Worm (Caenorhabditis elegans) whole organism, young adult: ENCODE results near the gene puf-11.

Source experiments
- C06A6.2 ChIP-seq: fragments of 200-800 bp; sonication (Bioruptor generic); conservative IDR thresholded peaks from 2 replicates; pipeline ENCODE4 v1.3.6; 2022; ENCODE audit warnings: missing genetic modification characterization, missing compliant biosample characterization
- F10E7.11 ChIP-seq: sonication (generic microtip); optimal IDR thresholded peaks from 2 replicates; lab custom pipeline; 2017; ENCODE audit warnings: mild to moderate bottlenecking, missing genetic modification characterization, moderate library complexity, missing compliant biosample characterization
- F22D6.2 ChIP-seq: sonication (generic microtip); optimal IDR thresholded peaks from 2 replicates; lab custom pipeline; 2016; ENCODE audit warnings: mild to moderate bottlenecking, missing genetic modification characterization, missing compliant biosample characterization
- F33H1.4 ChIP-seq: fragments of 200-800 bp; sonication (Bioruptor generic); IDR thresholded peaks from 2 replicates; pipeline ENCODE4 v1.3.6; 2022; ENCODE audit warnings: missing genetic modification reagents, missing genetic modification characterization, missing compliant biosample characterization
- F52B5.7 ChIP-seq: sonication (generic microtip); optimal IDR thresholded peaks from 2 replicates; lab custom pipeline; 2016; ENCODE audit warnings: mild to moderate bottlenecking, missing genetic modification characterization, missing compliant biosample characterization
- F57A8.1 ChIP-seq: fragments of 200-800 bp; sonication (Bioruptor generic); optimal IDR thresholded peaks from 2 replicates; lab custom pipeline; 2018; ENCODE audit warnings: mild to moderate bottlenecking, missing genetic modification characterization, moderate library complexity, missing compliant biosample characterization
- F57C9.4 ChIP-seq: sonication (generic microtip); optimal IDR thresholded peaks from 2 replicates; lab custom pipeline; 2017; ENCODE audit warnings: mild to moderate bottlenecking, missing genetic modification characterization, missing compliant biosample characterization
- K11D2.4 ChIP-seq: fragments of 200-800 bp; sonication (Bioruptor generic); IDR thresholded peaks from 2 replicates; pipeline ENCODE4 v1.3.6; 2022; ENCODE audit warnings: missing genetic modification reagents, missing genetic modification characterization, missing compliant biosample characterization
- T26A5.8 ChIP-seq: sonication (generic microtip); optimal IDR thresholded peaks from 2 replicates; lab custom pipeline; 2016; ENCODE audit warnings: missing genetic modification characterization, missing compliant biosample characterization
- ama-1 ChIP-seq, 3 experiments: fragments of 150-350 bp in 1 of 3; sonication (generic microtip) in 2 of 3; optimal IDR thresholded peaks; 2 replicates each; lab custom pipeline; 2014 to 2018; ENCODE audit warnings: missing biosample characterization in 2 of 3, missing genetic modification characterization in 2 of 3, missing genetic modification reagents in 2 of 3
- aptf-2 ChIP-seq: fragments of 200-800 bp; sonication (Bioruptor generic); conservative IDR thresholded peaks from 2 replicates; pipeline ENCODE4 v1.3.6; 2022; ENCODE audit warnings: missing genetic modification reagents, missing genetic modification characterization, missing compliant biosample characterization
- athp-1 ChIP-seq: sonication (generic microtip); optimal IDR thresholded peaks from 2 replicates; lab custom pipeline; 2017; ENCODE audit warnings: mild to moderate bottlenecking, missing genetic modification characterization, missing compliant biosample characterization
- attf-3 ChIP-seq: fragments of 200-800 bp; sonication (Bioruptor generic); conservative IDR thresholded peaks from 2 replicates; pipeline ENCODE4 v1.3.6; 2022; ENCODE audit warnings: missing genetic modification reagents, missing genetic modification characterization, missing compliant biosample characterization
- attf-6 ChIP-seq: fragments of 200-800 bp; sonication (Bioruptor generic); IDR thresholded peaks from 2 replicates; pipeline ENCODE4 v1.3.6; 2022; ENCODE audit warnings: missing genetic modification reagents, missing genetic modification characterization, missing compliant biosample characterization
- cebp-1 ChIP-seq, 2 experiments: fragments of 200-800 bp in 1 of 2; sonication (Bioruptor generic) in 1 of 2; sonication (generic microtip) in 1 of 2; IDR thresholded peaks in 1 of 2; optimal IDR thresholded peaks in 1 of 2; 2 replicates each; pipeline versions ENCODE4 v1.3.6 to Lab custom; 2017 to 2022; ENCODE audit warnings: missing compliant biosample characterization in 2 of 2, missing genetic modification characterization in 2 of 2, mild to moderate bottlenecking in 1 of 2, missing genetic modification reagents in 1 of 2, moderate library complexity in 1 of 2
- ceh-100 ChIP-seq: fragments of 200-800 bp; sonication (Bioruptor generic); IDR thresholded peaks from 2 replicates; pipeline ENCODE4 v1.3.6; 2022; ENCODE audit warnings: missing genetic modification reagents, missing genetic modification characterization, missing compliant biosample characterization
- ceh-40 ChIP-seq: fragments of 200-800 bp; sonication (Bioruptor generic); IDR thresholded peaks from 2 replicates; pipeline ENCODE4 v1.3.6; 2022; ENCODE audit warnings: missing genetic modification characterization, missing compliant biosample characterization
- chd-7 ChIP-seq: sonication (generic microtip); optimal IDR thresholded peaks from 2 replicates; lab custom pipeline; 2016; ENCODE audit warnings: mild to moderate bottlenecking, missing genetic modification characterization, moderate library complexity, missing compliant biosample characterization
- die-1 ChIP-seq: sonication (generic microtip); optimal IDR thresholded peaks from 2 replicates; lab custom pipeline; 2016; ENCODE audit warnings: missing genotype, mild to moderate bottlenecking, missing genetic modification characterization, missing compliant biosample characterization
- dpl-1 ChIP-seq: fragments of 150-350 bp; optimal IDR thresholded peaks from 2 replicates; lab custom pipeline; 2014; ENCODE audit warnings: missing biosample characterization, missing genetic modification reagents, missing genetic modification characterization
- him-1 ChIP-seq: sonication (generic microtip); optimal IDR thresholded peaks from 2 replicates; lab custom pipeline; 2016; ENCODE audit warnings: missing genotype, missing genetic modification reagents, missing genetic modification characterization, missing compliant biosample characterization
- hlh-12 ChIP-seq: sonication (generic microtip); optimal IDR thresholded peaks from 2 replicates; lab custom pipeline; 2016; ENCODE audit warnings: missing genetic modification characterization, missing compliant biosample characterization
- hmg-20 ChIP-seq: fragments of 200-800 bp; sonication (Bioruptor generic); IDR thresholded peaks from 2 replicates; pipeline ENCODE4 v1.3.6; 2022; ENCODE audit warnings: missing genetic modification reagents, missing genetic modification characterization, missing compliant biosample characterization
- hrde-1 ChIP-seq: sonication (generic microtip); optimal IDR thresholded peaks from 2 replicates; lab custom pipeline; 2016; ENCODE audit warnings: missing genetic modification characterization, mild to moderate bottlenecking, missing compliant biosample characterization, moderate library complexity, missing genotype, missing genetic modification reagents, borderline replicate concordance
- lag-1 ChIP-seq: fragments of 200-800 bp; sonication (Bioruptor generic); IDR thresholded peaks from 2 replicates; pipeline ENCODE4 v1.3.6; 2022; ENCODE audit warnings: missing genetic modification reagents, missing genetic modification characterization, missing compliant biosample characterization
- let-526 ChIP-seq: fragments of 200-800 bp; sonication (Bioruptor generic); IDR thresholded peaks from 2 replicates; pipeline ENCODE4 v1.3.6; 2022; ENCODE audit warnings: missing genetic modification reagents, missing genetic modification characterization, missing compliant biosample characterization
- let-607 ChIP-seq, 2 experiments: fragments of 200-800 bp in 1 of 2; sonication (Bioruptor generic) in 1 of 2; sonication (generic microtip) in 1 of 2; optimal IDR thresholded peaks; 2 replicates each; lab custom pipeline; 2016 to 2018; ENCODE audit warnings: mild to moderate bottlenecking in 2 of 2, missing compliant biosample characterization in 2 of 2, missing genetic modification characterization in 2 of 2, moderate library complexity in 2 of 2, missing genotype in 1 of 2
- lin-35 ChIP-seq, 3 experiments: fragments of 150-350 bp in 2 of 3; sonication (generic microtip) in 1 of 3; optimal IDR thresholded peaks; 2 replicates each; lab custom pipeline; 2014 to 2018; ENCODE audit warnings: missing biosample characterization in 3 of 3, missing genetic modification characterization in 3 of 3, missing genetic modification reagents in 3 of 3
- lin-54 ChIP-seq: fragments of 200-800 bp; sonication (Bioruptor generic); optimal IDR thresholded peaks from 2 replicates; lab custom pipeline; 2018; ENCODE audit warnings: mild to moderate bottlenecking, missing genetic modification characterization, missing compliant biosample characterization
- lsl-1 ChIP-seq: fragments of 200-800 bp; sonication (Bioruptor generic); optimal IDR thresholded peaks from 2 replicates; lab custom pipeline; 2018; ENCODE audit warnings: mild to moderate bottlenecking, missing genetic modification characterization, moderate library complexity, missing compliant biosample characterization
- mcd-1 ChIP-seq: fragments of 200-800 bp; sonication (Bioruptor generic); IDR thresholded peaks from 2 replicates; pipeline ENCODE4 v1.3.6; 2022; ENCODE audit warnings: missing genetic modification reagents, missing genetic modification characterization, missing compliant biosample characterization
- mes-4 ChIP-seq: sonication (generic microtip); optimal IDR thresholded peaks from 2 replicates; lab custom pipeline; 2016; ENCODE audit warnings: missing genotype, missing genetic modification characterization, missing compliant biosample characterization
- nfya-1 ChIP-seq: sonication (generic microtip); optimal IDR thresholded peaks from 2 replicates; lab custom pipeline; 2017; ENCODE audit warnings: antibody characterized with exemption, missing compliant biosample characterization, missing genetic modification characterization, borderline replicate concordance; ENCODE audit not compliant: insufficient read depth
- nhr-27 ChIP-seq: fragments of 200-800 bp; sonication (Bioruptor generic); optimal IDR thresholded peaks from 2 replicates; lab custom pipeline; 2018; ENCODE audit warnings: mild to moderate bottlenecking, missing genetic modification characterization, moderate library complexity, missing compliant biosample characterization
- rec-8 ChIP-seq, 2 experiments: sonication (generic microtip); optimal IDR thresholded peaks; 2 replicates each; lab custom pipeline; 2016; ENCODE audit warnings: mild to moderate bottlenecking in 2 of 2, missing genetic modification characterization in 2 of 2, missing genetic modification reagents in 2 of 2, missing genotype in 2 of 2, missing biosample characterization in 1 of 2, missing compliant biosample characterization in 1 of 2, moderate library complexity in 1 of 2
- repo-1 ChIP-seq: sonication (generic microtip); optimal IDR thresholded peaks from 2 replicates; lab custom pipeline; 2017; ENCODE audit warnings: mild to moderate bottlenecking, missing genetic modification characterization, missing compliant biosample characterization
- snpc-1.1 ChIP-seq: sonication (generic microtip); optimal IDR thresholded peaks from 2 replicates; lab custom pipeline; 2017; ENCODE audit warnings: missing genetic modification characterization, mild to moderate bottlenecking, missing compliant biosample characterization, antibody characterized with exemption, moderate library complexity, missing genotype, missing genetic modification reagents; ENCODE audit not compliant: insufficient read depth
- snpc-3.4 ChIP-seq: sonication (generic microtip); optimal IDR thresholded peaks from 2 replicates; lab custom pipeline; 2017; ENCODE audit warnings: missing genetic modification characterization, mild to moderate bottlenecking, missing compliant biosample characterization, antibody characterized with exemption, moderate library complexity, missing genotype, missing genetic modification reagents
- unc-130 ChIP-seq: sonication (generic microtip); optimal IDR thresholded peaks from 2 replicates; lab custom pipeline; 2016; ENCODE audit warnings: missing genetic modification reagents, missing genetic modification characterization, missing compliant biosample characterization
- zfh-2 ChIP-seq: fragments of 200-800 bp; sonication (Bioruptor generic); conservative IDR thresholded peaks from 2 replicates; pipeline ENCODE4 v1.3.6; 2022; ENCODE audit warnings: missing genetic modification reagents, missing genetic modification characterization, missing compliant biosample characterization
- ztf-26 ChIP-seq: sonication (generic microtip); optimal IDR thresholded peaks from 2 replicates; lab custom pipeline; 2017; ENCODE audit warnings: missing genetic modification characterization, missing compliant biosample characterization
- ztf-28 ChIP-seq: fragments of 200-800 bp; sonication (Bioruptor generic); IDR thresholded peaks from 2 replicates; pipeline ENCODE4 v1.3.6; 2022; ENCODE audit warnings: missing genetic modification reagents, missing genetic modification characterization, missing compliant biosample characterization

The puf-11 gene

DNA sequence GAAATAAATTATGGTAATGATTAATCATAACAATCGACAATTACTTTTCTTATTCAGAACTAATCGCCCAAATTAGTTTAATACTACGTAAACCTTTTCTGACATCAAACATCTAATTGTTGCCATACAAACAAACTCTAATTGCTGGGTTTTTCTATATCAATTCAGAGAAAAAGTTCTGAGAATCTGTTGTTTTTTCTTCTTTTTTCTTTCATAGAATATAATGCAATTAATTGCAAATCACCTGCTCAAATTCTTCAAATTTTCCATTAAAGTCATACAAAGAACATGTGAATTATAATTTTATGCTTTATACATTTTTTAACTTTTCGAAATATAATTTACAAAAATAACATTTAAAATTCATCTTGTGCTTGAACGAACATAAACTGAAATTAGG, 18.0 kb upstream of the puf-11 start:
- no peak for TF ChIP-seq F52B5.7 (tag; lab: Kevin White, UChicago)
- no peak for TF ChIP-seq F57A8.1 (GFP tag; lab: Kevin White, UChicago)
- no peak for TF ChIP-seq die-1
- TF ChIP-seq ztf-28 (GFP tag; lab: Robert Waterston, UW), result no peak

DNA sequence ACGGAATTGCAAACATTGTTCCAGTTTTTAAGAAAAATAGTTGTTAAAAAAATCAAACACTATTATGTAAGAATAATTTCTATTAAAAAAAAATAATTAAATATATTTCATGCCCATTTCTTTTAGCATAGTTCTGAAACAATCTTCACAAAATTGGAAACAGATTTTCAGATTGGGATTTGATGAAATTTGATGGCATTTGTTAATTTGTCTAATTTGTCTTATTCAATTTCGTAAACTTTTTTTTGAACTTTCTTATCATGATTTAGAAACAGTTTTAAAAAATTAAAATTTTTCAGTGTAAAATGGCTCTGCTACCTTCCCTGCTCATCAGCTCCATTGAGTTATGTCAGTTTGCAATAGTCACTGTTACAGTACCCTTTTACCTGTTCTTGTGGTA, 16.5 kb upstream of the puf-11 start, which contains the start of gene srv-13:
Gene srv-13, plus strand, starts transcription at position 301 of the 400 bp plus-strand sequence.
- TF ChIP-seq let-526 (no peak), F52B5.7 (tag; lab: Kevin White, UChicago) (no peak), snpc-1.1 (tag; lab: Kevin White, UChicago) (no peak), nfya-1 (tag; lab: Kevin White, UChicago) (no peak), F22D6.2 (no peak), F33H1.4 (no peak)

DNA sequence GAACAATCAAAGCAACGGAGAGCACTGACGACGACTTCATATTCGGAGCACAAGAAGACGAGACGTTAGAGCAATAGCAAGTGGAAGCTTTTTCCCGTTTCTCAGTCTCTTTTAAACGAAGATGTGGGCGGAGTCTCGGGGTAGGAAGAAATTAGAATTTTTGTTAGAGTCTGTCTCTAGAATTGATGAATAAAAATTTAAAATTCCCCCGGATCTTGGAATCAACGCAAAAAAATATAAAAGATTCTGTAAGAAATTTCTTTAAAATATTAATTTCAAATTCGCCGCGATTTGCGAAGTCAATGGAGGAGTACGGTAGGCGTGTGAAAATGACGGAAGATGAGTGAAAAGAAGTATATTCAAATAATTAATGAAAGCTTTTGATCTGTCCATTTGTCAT, 7.9 kb upstream of the puf-11 start, which contains the start of gene nlp-71:
Gene nlp-71, minus strand, starts transcription at position 101 of the 400 bp plus-strand sequence.
- TF ChIP-seq hlh-12, result no peak
- no peak for TF ChIP-seq nhr-27 (tag; lab: Kevin White, UChicago)
- no peak for TF ChIP-seq snpc-3.4 (tag; lab: Kevin White, UChicago)
- no peak for TF ChIP-seq athp-1
- TF ChIP-seq ztf-28 (GFP tag; lab: Robert Waterston, UW), result no peak
- no peak for TF ChIP-seq lin-54 (GFP tag; lab: Kevin White, UChicago)
- TF ChIP-seq C06A6.2, result no peak
- TF ChIP-seq ztf-26 (tag; lab: Kevin White, UChicago), result no peak
- TF ChIP-seq ceh-40 (GFP tag; lab: Robert Waterston, UW), result no peak
- no peak for TF ChIP-seq rec-8 (tag; optimal IDR thresholded peaks at IDR 0.05; lab: Kevin White, UChicago)
- no peak for TF ChIP-seq attf-3 (GFP tag; lab: Robert Waterston, UW)
- TF ChIP-seq aptf-2, result no peak
- TF ChIP-seq dpl-1, result no peak
- TF ChIP-seq T26A5.8 (tag; lab: Kevin White, UChicago), result no peak
- no peak for TF ChIP-seq let-607 (tag; optimal IDR thresholded peaks at IDR 0.05; lab: Kevin White, UChicago)

DNA sequence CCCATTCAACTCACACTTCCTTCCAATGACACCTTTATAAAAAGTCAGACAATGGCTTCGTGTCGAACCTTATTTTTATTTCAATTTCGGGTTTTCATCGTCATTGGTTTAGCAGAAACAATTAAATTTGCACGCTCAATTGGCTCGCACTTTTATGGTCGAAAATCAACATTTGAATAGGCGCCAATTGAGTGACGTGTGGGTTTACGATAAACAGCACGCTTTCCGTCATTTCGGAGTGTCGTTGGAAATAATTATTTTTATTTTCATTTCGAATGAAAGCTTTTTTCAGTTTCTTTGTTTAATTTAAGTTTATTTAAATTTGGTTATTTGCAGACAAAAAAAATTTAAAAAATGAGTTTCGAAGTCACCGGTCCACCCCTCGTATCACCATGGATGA, 6.2 kb upstream of the puf-11 start, which contains the start of gene exos-2:
Gene exos-2, plus strand, starts transcription at position 330 of the 400 bp plus-strand sequence.
- TF ChIP-seq lag-1, result no peak
- TF ChIP-seq F57C9.4 (tag; lab: Kevin White, UChicago), result no peak
- no peak for TF ChIP-seq ceh-100 (GFP tag; lab: Robert Waterston, UW)
- TF ChIP-seq mes-4, result no peak
- no peak for TF ChIP-seq attf-6
- TF ChIP-seq repo-1 (tag; lab: Kevin White, UChicago), result no peak
- TF ChIP-seq lin-35 (GFP tag; optimal IDR thresholded peaks at IDR 0.05; lab: Kevin White, UChicago), result peak in 1 of 3 experiments; percentile 79
- no peak for TF ChIP-seq hmg-20 (GFP tag; lab: Robert Waterston, UW)
- no peak for TF ChIP-seq nfya-1 (tag; lab: Kevin White, UChicago)
- no peak for TF ChIP-seq lsl-1
- no peak for TF ChIP-seq T26A5.8 (tag; lab: Kevin White, UChicago)
- TF ChIP-seq unc-130 (GFP tag; lab: Kevin White, UChicago), result no peak
- no peak for TF ChIP-seq hrde-1 (tag; lab: Kevin White, UChicago)
- TF ChIP-seq ama-1 (optimal IDR thresholded peaks at IDR 0.05; lab: Kevin White, UChicago), result no peak
- no peak for TF ChIP-seq ama-1 (GFP tag; optimal IDR thresholded peaks at IDR 0.05; lab: Kevin White, UChicago)
- no peak for TF ChIP-seq zfh-2 (GFP tag; lab: Robert Waterston, UW)
- TF ChIP-seq lin-54 (GFP tag; lab: Kevin White, UChicago), result no peak
- TF ChIP-seq K11D2.4 (GFP tag; lab: Robert Waterston, UW), result no peak
- no peak for TF ChIP-seq F10E7.11 (tag; lab: Kevin White, UChicago)
- TF ChIP-seq mcd-1 (GFP tag; lab: Robert Waterston, UW), result no peak
- peak; percentile 97 for TF ChIP-seq attf-3 (GFP tag; lab: Robert Waterston, UW)
- TF ChIP-seq him-1 (tag; lab: Kevin White, UChicago), result no peak
- TF ChIP-seq cebp-1 (GFP tag; IDR thresholded peaks at IDR 0.05; lab: Robert Waterston, UW), result no peak
- TF ChIP-seq cebp-1 (tag; optimal IDR thresholded peaks at IDR 0.05; lab: Kevin White, UChicago), result no peak
- no peak for TF ChIP-seq chd-7 (tag; lab: Kevin White, UChicago)
